Worm (Caenorhabditis elegans) whole organism, L4 larva: Measurements from ENCODE around the gene ins-11.

Experiments used
- T20F7.1 ChIP-seq: fragments of 200-800 bp; sonication (Bioruptor generic); optimal IDR thresholded peaks from 2 replicates; lab custom pipeline; 2018; ENCODE audit warnings: mild to moderate bottlenecking, missing genetic modification characterization, missing compliant biosample characterization
- duxl-1 ChIP-seq: sonication (generic microtip); optimal IDR thresholded peaks from 2 replicates; lab custom pipeline; 2016; ENCODE audit warnings: mild to moderate bottlenecking, missing genetic modification characterization, moderate library complexity, missing compliant biosample characterization; ENCODE audit not compliant: poor library complexity
- jun-1 ChIP-seq: fragments of 150-350 bp; optimal IDR thresholded peaks from 2 replicates; lab custom pipeline; 2014; ENCODE audit warnings: missing biosample characterization, missing genetic modification reagents, missing genetic modification characterization
- madf-5 ChIP-seq, 2 experiments: fragments of 200-800 bp; sonication (Bioruptor generic); IDR thresholded peaks; 2 replicates each; pipeline ENCODE4 v1.3.6; 2022; ENCODE audit warnings: missing compliant biosample characterization in 2 of 2, missing genetic modification characterization in 2 of 2
- nhr-10 ChIP-seq: fragments of 150-350 bp; optimal IDR thresholded peaks from 2 replicates; lab custom pipeline; 2014; ENCODE audit warnings: missing biosample characterization, missing genetic modification characterization
- pha-4 ChIP-seq, 2 experiments: fragments of 150-350 bp in 1 of 2; fragments of 200-800 bp in 1 of 2; sonication (Bioruptor generic) in 1 of 2; IDR thresholded peaks in 1 of 2; optimal IDR thresholded peaks in 1 of 2; 2 replicates each; pipeline versions ENCODE4 v1.3.6 to Lab custom; 2014 to 2022; ENCODE audit warnings: missing genetic modification characterization in 2 of 2, missing genetic modification reagents in 2 of 2, missing biosample characterization in 1 of 2, missing compliant biosample characterization in 1 of 2
- skn-1 ChIP-seq: fragments of 150-350 bp; optimal IDR thresholded peaks from 2 replicates; lab custom pipeline; 2014; ENCODE audit warnings: missing biosample characterization, missing genetic modification characterization

DNA sequence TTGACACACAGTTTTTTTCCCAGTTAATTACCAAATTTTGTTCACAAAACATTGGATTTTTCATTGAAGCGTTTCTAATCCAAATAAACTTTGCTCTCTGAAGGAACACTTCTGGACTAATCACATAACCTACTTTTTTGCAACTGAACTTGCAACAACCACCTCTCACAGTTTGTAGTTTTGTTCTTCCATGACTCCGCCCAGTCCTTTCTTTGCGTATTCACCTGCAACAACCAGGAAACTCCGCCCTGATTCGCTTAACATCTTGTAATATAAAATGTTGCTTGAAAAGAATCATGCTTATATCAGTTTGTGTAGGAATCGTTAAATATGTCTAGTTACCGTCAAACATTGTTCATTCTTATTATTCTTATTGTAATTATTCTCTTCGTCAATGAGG is at the start of gene ins-11:
- TF ChIP-seq skn-1 (no peak), jun-1 (tag; lab: Kevin White, UChicago) (no peak), T20F7.1 (GFP tag; lab: Kevin White, UChicago) (no peak), pha-4 (GFP tag; IDR thresholded peaks at IDR 0.05; lab: Robert Waterston, UW) (no peak), pha-4 (tag; optimal IDR thresholded peaks at IDR 0.05; lab: Kevin White, UChicago) (no peak), nhr-10 (tag; lab: Kevin White, UChicago) (no peak), madf-5 (GFP tag; IDR thresholded peaks at IDR 0.05; lab: Robert Waterston, UW) (no peak), duxl-1 (tag; lab: Kevin White, UChicago) (no peak)
